Worm (Caenorhabditis elegans) whole organism, midembryonic: ENCODE measurements around the gene srab-2.

Experiments
- T22C8.4 ChIP-seq: fragments of 200-800 bp; sonication (Bioruptor generic); IDR thresholded peaks from 2 replicates; pipeline ENCODE4 v1.3.6; 2022; ENCODE audit warnings: missing genetic modification characterization, missing compliant biosample characterization
- cog-1 ChIP-seq: sonication (generic microtip); optimal IDR thresholded peaks from 2 replicates; lab custom pipeline; 2016; ENCODE audit warnings: missing genetic modification characterization, missing compliant biosample characterization
- flt-1 ChIP-seq: fragments of 200-800 bp; sonication (Bioruptor generic); IDR thresholded peaks from 2 replicates; pipeline ENCODE4 v1.3.6; 2022; ENCODE audit warnings: missing genetic modification characterization, missing compliant biosample characterization
- klf-2 ChIP-seq: fragments of 200-800 bp; sonication (Bioruptor generic); conservative IDR thresholded peaks from 2 replicates; pipeline ENCODE4 v1.3.6; 2022; ENCODE audit warnings: missing genetic modification reagents, missing genetic modification characterization, missing compliant biosample characterization
- med-1 ChIP-seq: sonication (generic microtip); optimal IDR thresholded peaks from 2 replicates; lab custom pipeline; 2017; ENCODE audit warnings: missing genetic modification characterization, mild to moderate bottlenecking, missing compliant biosample characterization, antibody characterized with exemption, missing genetic modification reagents; ENCODE audit not compliant: insufficient read depth
- ref-1 ChIP-seq: fragments of 200-800 bp; sonication (Bioruptor generic); conservative IDR thresholded peaks from 2 replicates; pipeline ENCODE4 v1.3.6; 2022; ENCODE audit warnings: missing genetic modification reagents, missing genetic modification characterization, missing compliant biosample characterization
- tab-1 ChIP-seq: fragments of 200-800 bp; sonication (Bioruptor generic); IDR thresholded peaks from 2 replicates; pipeline ENCODE4 v1.3.6; 2022; ENCODE audit warnings: missing genetic modification characterization, missing compliant biosample characterization
- ztf-23 ChIP-seq: fragments of 200-800 bp; sonication (Bioruptor generic); IDR thresholded peaks from 2 replicates; pipeline ENCODE4 v1.3.6; 2022; ENCODE audit warnings: missing genetic modification reagents, missing genetic modification characterization, missing compliant biosample characterization
- ztf-29 ChIP-seq: fragments of 200-800 bp; sonication (Bioruptor generic); IDR thresholded peaks from 2 replicates; pipeline ENCODE4 v1.3.6; 2022; ENCODE audit warnings: missing genetic modification reagents, missing genetic modification characterization, missing compliant biosample characterization

The srab-2 gene

ce11 chrV:5090386-5090785 lies 14.4 kb downstream of the srab-2 start:
- TF ChIP-seq ztf-29 (GFP tag; lab: Robert Waterston, UW) (no peak), med-1 (GFP tag; lab: Kevin White, UChicago) (no peak), cog-1 (no peak), T22C8.4 (GFP tag; lab: Robert Waterston, UW) (no peak), ref-1 (GFP tag; lab: Robert Waterston, UW) (no peak), flt-1 (GFP tag; lab: Robert Waterston, UW) (no peak), klf-2 (GFP tag; lab: Robert Waterston, UW) (no peak), tab-1 (GFP tag; lab: Robert Waterston, UW) (no peak)

ce11 chrV:5089497-5090134 lies 15.2 kb downstream of the srab-2 start, which contains the start of gene glb-32:
Gene glb-32 (minus strand): TSS chrV:5089547.
- TF ChIP-seq flt-1 (GFP tag; lab: Robert Waterston, UW) (no peak), med-1 (GFP tag; lab: Kevin White, UChicago) (no peak), cog-1 (no peak), klf-2 (GFP tag; lab: Robert Waterston, UW) (no peak), ztf-23 (GFP tag; lab: Robert Waterston, UW) (no peak), tab-1 (GFP tag; lab: Robert Waterston, UW) (no peak)

- TF ChIP-seq flt-1 (GFP tag; lab: Robert Waterston, UW) (no peak), T22C8.4 (GFP tag; lab: Robert Waterston, UW) (no peak), klf-2 (GFP tag; lab: Robert Waterston, UW) (no peak), ztf-23 (GFP tag; lab: Robert Waterston, UW) (no peak), med-1 (GFP tag; lab: Kevin White, UChicago) (no peak), ref-1 (GFP tag; lab: Robert Waterston, UW) (no peak), cog-1 (no peak), ztf-29 (GFP tag; lab: Robert Waterston, UW) (no peak), tab-1 (GFP tag; lab: Robert Waterston, UW) (no peak)
These were observed 16.5 kb downstream of the srab-2 start for ce11 chrV:5088311-5088710.

ce11 chrV:5086919-5087404 lies 17.9 kb downstream of the srab-2 start, which contains the start of gene Y58A7A.5:
Gene Y58A7A.5 (minus strand): TSS chrV:5086969.
- no peak for TF ChIP-seq cog-1
- TF ChIP-seq ref-1 (GFP tag; lab: Robert Waterston, UW) = no peak
- no peak for TF ChIP-seq ztf-29 (GFP tag; lab: Robert Waterston, UW)

- TF ChIP-seq tab-1 (GFP tag; lab: Robert Waterston, UW) = no peak
- no peak for TF ChIP-seq cog-1
- no peak for TF ChIP-seq ztf-29 (GFP tag; lab: Robert Waterston, UW)
- no peak for TF ChIP-seq klf-2 (GFP tag; lab: Robert Waterston, UW)
- TF ChIP-seq T22C8.4 (GFP tag; lab: Robert Waterston, UW) = no peak
- TF ChIP-seq med-1 (GFP tag; lab: Kevin White, UChicago) = no peak
- no peak for TF ChIP-seq ztf-23 (GFP tag; lab: Robert Waterston, UW)
- no peak for TF ChIP-seq flt-1 (GFP tag; lab: Robert Waterston, UW)
- TF ChIP-seq ref-1 (GFP tag; lab: Robert Waterston, UW) = no peak
These were observed 19.8 kb downstream of the srab-2 start, which contains the start of gene Y58A7A.4 for ce11 chrV:5084957-5085465. Gene Y58A7A.4 (minus strand): TSS chrV:5085007.

ce11 chrV:5080853-5081338 lies 23.9 kb downstream of the srab-2 start, which contains the start of gene Y58A7A.3:
Gene Y58A7A.3 (minus strand): TSS chrV:5080903.
- TF ChIP-seq klf-2 (GFP tag; lab: Robert Waterston, UW) (no peak), T22C8.4 (GFP tag; lab: Robert Waterston, UW) (no peak), ztf-23 (GFP tag; lab: Robert Waterston, UW) (no peak), tab-1 (GFP tag; lab: Robert Waterston, UW) (no peak), ztf-29 (GFP tag; lab: Robert Waterston, UW) (no peak), cog-1 (no peak), ref-1 (GFP tag; lab: Robert Waterston, UW) (no peak), med-1 (GFP tag; lab: Kevin White, UChicago) (no peak), flt-1 (GFP tag; lab: Robert Waterston, UW) (no peak)

- peak; percentile 89 for TF ChIP-seq klf-2 (GFP tag; lab: Robert Waterston, UW)
- peak; percentile 90 for TF ChIP-seq ref-1 (GFP tag; lab: Robert Waterston, UW)
- TF ChIP-seq ztf-23 (GFP tag; lab: Robert Waterston, UW) = peak; percentile 95
- TF ChIP-seq flt-1 (GFP tag; lab: Robert Waterston, UW) = peak; percentile 68; the same call in 1 of the 2 replicates
- peak; percentile 82; the same call in 1 of the 2 replicates for TF ChIP-seq tab-1 (GFP tag; lab: Robert Waterston, UW)
These were observed 29.5 kb downstream of the srab-2 start for ce11 chrV:5075343-5075742.

ce11 chrV:5072082-5072481 lies 32.8 kb downstream of the srab-2 start, which contains the start of gene Y58A7A.2:
Gene Y58A7A.2 (minus strand): TSS chrV:5072182.
- TF ChIP-seq ref-1 (GFP tag; lab: Robert Waterston, UW) (no peak), tab-1 (GFP tag; lab: Robert Waterston, UW) (no peak), cog-1 (no peak), flt-1 (GFP tag; lab: Robert Waterston, UW) (no peak), ztf-29 (GFP tag; lab: Robert Waterston, UW) (no peak), T22C8.4 (GFP tag; lab: Robert Waterston, UW) (no peak), klf-2 (GFP tag; lab: Robert Waterston, UW) (no peak), med-1 (GFP tag; lab: Kevin White, UChicago) (no peak), ztf-23 (GFP tag; lab: Robert Waterston, UW) (no peak)

- no peak for TF ChIP-seq ref-1 (GFP tag; lab: Robert Waterston, UW)
- TF ChIP-seq med-1 (GFP tag; lab: Kevin White, UChicago) = no peak
- TF ChIP-seq cog-1 = no peak
- TF ChIP-seq flt-1 (GFP tag; lab: Robert Waterston, UW) = no peak
- TF ChIP-seq ztf-29 (GFP tag; lab: Robert Waterston, UW) = no peak
- TF ChIP-seq ztf-23 (GFP tag; lab: Robert Waterston, UW) = no peak
- TF ChIP-seq T22C8.4 (GFP tag; lab: Robert Waterston, UW) = no peak
These were observed 35.4 kb downstream of the srab-2 start, which contains the start of gene Y58A7A.1 for ce11 chrV:5069440-5069839. Gene Y58A7A.1 (minus strand): TSS chrV:5069540.
